Worm (Caenorhabditis elegans): ENCODE data around the gene Y47D7A.2.

Gene Y47D7A.2

ce11 chrV:4372986-4373385, 47.1 kb upstream of the Y47D7A.2 start:
- TF ChIP-seq ztf-11 (tag; optimal IDR thresholded peaks at IDR 0.05), result no peak
- no peak for TF ChIP-seq nhr-21 (tag; optimal IDR thresholded peaks at IDR 0.05)
- no peak for TF ChIP-seq gmeb-1 (tag; optimal IDR thresholded peaks at IDR 0.05)
- no peak for TF ChIP-seq unc-62 (GFP tag; optimal IDR thresholded peaks at IDR 0.05)
- no peak for TF ChIP-seq alr-1 (tag; optimal IDR thresholded peaks at IDR 0.05)
- no peak for TF ChIP-seq zag-1 (tag; optimal IDR thresholded peaks at IDR 0.05)
- no peak for TF ChIP-seq unc-39 (tag; optimal IDR thresholded peaks at IDR 0.05)
- TF ChIP-seq nhr-77 (tag; optimal IDR thresholded peaks at IDR 0.05), result no peak
- TF ChIP-seq skn-1 (tag; optimal IDR thresholded peaks at IDR 0.05), result no peak
- no peak for TF ChIP-seq nhr-23 (tag; optimal IDR thresholded peaks at IDR 0.05)
- TF ChIP-seq nhr-25 (tag; optimal IDR thresholded peaks at IDR 0.05), result no peak
- TF ChIP-seq mbf-1 (tag; optimal IDR thresholded peaks at IDR 0.05), result no peak
- no peak for TF ChIP-seq blmp-1 (tag; optimal IDR thresholded peaks at IDR 0.05; ENCODE audit: insufficient read depth)
- no peak for TF ChIP-seq F13H6.1 (tag; optimal IDR thresholded peaks at IDR 0.05)
- no peak for TF ChIP-seq lin-13 (GFP tag; optimal IDR thresholded peaks at IDR 0.05)

ce11 chrV:4373656-4374055, 46.4 kb upstream of the Y47D7A.2 start:
- no peak for TF ChIP-seq lsy-2 (tag; optimal IDR thresholded peaks at IDR 0.05)
- no peak for TF ChIP-seq nhr-237 (tag; optimal IDR thresholded peaks at IDR 0.05)
- no peak for TF ChIP-seq R02D3.7 (tag; optimal IDR thresholded peaks at IDR 0.05)
- TF ChIP-seq blmp-1 (tag; optimal IDR thresholded peaks at IDR 0.05; ENCODE audit: insufficient read depth), result no peak
- no peak for TF ChIP-seq zag-1 (tag; optimal IDR thresholded peaks at IDR 0.05)
- TF ChIP-seq elt-3 (tag; optimal IDR thresholded peaks at IDR 0.05), result no peak
- TF ChIP-seq ama-1 (optimal IDR thresholded peaks at IDR 0.05), result no peak

ce11 chrV:4374625-4375024, 45.4 kb upstream of the Y47D7A.2 start, which contains the start of gene neg-1:
Gene neg-1 (minus strand): TSS chrV:4374874.
- no peak for TF ChIP-seq ceh-82 (tag; optimal IDR thresholded peaks at IDR 0.05)

ce11 chrV:4375807-4376564, 44.1 kb upstream of the Y47D7A.2 start, which contains the start of gene F32D1.7:
Gene F32D1.7 (minus strand): TSS chrV:4376173.
- TF ChIP-seq mbf-1 (tag; optimal IDR thresholded peaks at IDR 0.05) (no peak), unc-62 (GFP tag; optimal IDR thresholded peaks at IDR 0.05) (no peak), crh-2 (tag; optimal IDR thresholded peaks at IDR 0.05) (no peak), peb-1 (tag; optimal IDR thresholded peaks at IDR 0.05) (no peak), nhr-77 (tag; optimal IDR thresholded peaks at IDR 0.05) (no peak), nhr-23 (tag; optimal IDR thresholded peaks at IDR 0.05) (no peak), gmeb-1 (tag; optimal IDR thresholded peaks at IDR 0.05) (no peak), blmp-1 (tag; optimal IDR thresholded peaks at IDR 0.05; ENCODE audit: insufficient read depth) (no peak), nhr-10 (tag; optimal IDR thresholded peaks at IDR 0.05) (no peak), nhr-6 (tag; optimal IDR thresholded peaks at IDR 0.05) (no peak), nhr-11 (tag; optimal IDR thresholded peaks at IDR 0.05) (no peak), R02D3.7 (tag; optimal IDR thresholded peaks at IDR 0.05) (no peak)

- no peak for TF ChIP-seq ztf-4 (tag; optimal IDR thresholded peaks at IDR 0.05)
- no peak for TF ChIP-seq sma-3 (GFP tag; optimal IDR thresholded peaks at IDR 0.05)
- TF ChIP-seq ama-1 (optimal IDR thresholded peaks at IDR 0.05), result no peak
- TF ChIP-seq C34F6.9 (tag; optimal IDR thresholded peaks at IDR 0.05), result no peak
- TF ChIP-seq mab-5 (tag; optimal IDR thresholded peaks at IDR 0.05), result no peak
- TF ChIP-seq nhr-77 (tag; optimal IDR thresholded peaks at IDR 0.05), result no peak
- TF ChIP-seq mdl-1 (tag; optimal IDR thresholded peaks at IDR 0.05), result no peak
- TF ChIP-seq sem-4 (tag; optimal IDR thresholded peaks at IDR 0.05), result no peak
Measured at ce11 chrV:4377622-4378021, 42.5 kb upstream of the Y47D7A.2 start, which contains the start of gene F32D1.8. Gene F32D1.8 (minus strand): TSS chrV:4377722.

- TF ChIP-seq elt-3 (tag; optimal IDR thresholded peaks at IDR 0.05) (no peak), nhr-21 (tag; optimal IDR thresholded peaks at IDR 0.05) (no peak), dmd-4 (tag; optimal IDR thresholded peaks at IDR 0.05) (no peak), lsy-2 (tag; optimal IDR thresholded peaks at IDR 0.05) (no peak), alr-1 (tag; optimal IDR thresholded peaks at IDR 0.05) (no peak), unc-62 (GFP tag; optimal IDR thresholded peaks at IDR 0.05) (no peak), gmeb-1 (tag; optimal IDR thresholded peaks at IDR 0.05) (no peak), R02D3.7 (tag; optimal IDR thresholded peaks at IDR 0.05) (no peak), skn-1 (tag; optimal IDR thresholded peaks at IDR 0.05) (no peak), aly-2 (tag; optimal IDR thresholded peaks at IDR 0.05) (no peak)
Measured at ce11 chrV:4382298-4382697, 37.8 kb upstream of the Y47D7A.2 start, which contains the start of gene F13A2.1. Gene F13A2.1 (minus strand): TSS chrV:4382398.
